Worm (Caenorhabditis elegans): ENCODE measurements around the gene tag-196.
"Not testable (repeated sequence)": the region's sequence is repeated elsewhere in the genome, so short reads cannot be mapped to it uniquely, and the experiment has no call there.

The tag-196 gene

DNA sequence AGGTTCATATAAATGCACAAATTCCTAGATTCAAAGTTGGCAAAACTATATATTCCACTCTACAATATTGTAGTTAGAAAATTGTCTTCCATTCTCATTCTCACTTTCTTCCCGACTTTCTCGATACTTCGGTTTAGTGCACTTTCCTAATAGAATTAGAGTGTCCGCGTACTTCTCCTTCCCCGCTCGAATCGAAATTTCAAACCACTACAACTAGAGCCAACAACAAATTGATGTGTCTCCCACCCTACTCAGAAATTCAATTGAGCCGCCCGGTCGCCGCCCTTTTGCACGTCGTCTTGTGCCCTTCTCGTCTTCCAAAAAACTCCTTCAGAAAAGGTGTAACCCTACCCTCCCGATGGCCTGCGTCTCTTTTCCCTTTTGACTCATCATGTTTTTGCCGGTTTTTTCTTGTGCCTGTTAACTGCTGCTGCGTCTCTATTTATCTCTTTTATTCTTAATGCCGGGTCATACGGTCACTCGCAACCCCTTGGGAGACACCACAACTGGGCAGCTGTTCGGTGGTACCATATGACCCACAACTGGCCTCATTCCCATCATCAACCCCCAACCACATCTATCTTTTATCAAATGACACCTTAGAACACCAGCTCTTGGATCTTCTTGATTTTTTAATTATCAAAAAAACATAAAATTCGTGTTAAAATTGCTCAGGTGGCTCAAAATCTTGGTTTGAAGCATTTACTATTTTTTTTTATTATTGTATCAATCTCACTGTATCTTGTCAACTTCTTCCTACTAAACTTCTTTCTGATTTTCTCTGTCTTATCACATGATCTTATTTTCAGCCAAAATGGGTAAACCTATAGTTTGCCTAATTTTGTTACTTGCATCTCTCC lies at the start of gene tag-196:
Gene tag-196 (plus strand): TSS at position 810 of the 860 bp plus-strand sequence.
- no peak for TF ChIP-seq W03F9.2 (tag; optimal IDR thresholded peaks at IDR 0.05)
- TF ChIP-seq dao-5 (tag; optimal IDR thresholded peaks at IDR 0.05) = no peak
- TF ChIP-seq him-1 (tag; optimal IDR thresholded peaks at IDR 0.05) = no peak

DNA sequence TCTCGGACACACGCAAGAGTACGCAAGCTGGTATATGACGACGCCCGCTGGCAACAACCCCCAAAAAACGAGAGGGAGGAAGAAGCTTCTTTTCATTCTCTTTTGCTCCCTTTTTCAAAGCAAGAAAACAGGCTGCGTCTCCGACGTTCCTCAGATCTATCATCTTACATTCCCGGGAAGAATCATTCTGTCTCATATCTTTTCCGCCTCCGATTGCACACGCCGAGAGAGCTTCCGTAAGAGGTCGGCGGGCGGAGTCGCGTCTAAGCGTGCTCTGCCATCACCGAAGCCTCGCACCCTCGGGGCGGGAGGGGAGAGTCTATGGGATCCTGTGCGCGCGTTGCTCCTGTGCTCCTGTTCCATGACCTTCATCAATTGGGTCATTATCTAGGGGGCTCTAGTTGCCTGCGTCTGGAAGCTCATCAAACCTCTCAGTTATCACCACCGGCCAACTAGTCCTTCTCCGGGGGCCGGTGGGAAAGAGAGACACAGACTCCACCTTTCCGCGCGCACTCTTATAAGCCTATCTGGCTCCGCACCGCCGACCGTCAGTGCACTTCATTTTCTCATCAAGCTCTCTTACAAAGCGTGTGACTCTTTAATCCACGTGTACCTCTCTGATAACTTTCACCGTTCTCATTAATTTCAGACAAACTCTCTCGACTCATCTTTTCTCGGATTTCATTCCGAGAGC lies 49.0 kb upstream of the tag-196 start, which contains the start of the genes slc-17.8 and asns-1:
Gene slc-17.8 (minus strand): TSS at position 51 of the 694 bp plus-strand sequence.
Gene asns-1 (plus strand): TSS at position 644 of the 694 bp plus-strand sequence.
- TF ChIP-seq W03F9.2 (tag; optimal IDR thresholded peaks at IDR 0.05) = no peak
- TF ChIP-seq him-1 (tag; optimal IDR thresholded peaks at IDR 0.05) = no peak
- no peak for TF ChIP-seq dao-5 (tag; optimal IDR thresholded peaks at IDR 0.05)

- TF ChIP-seq him-1 (tag; optimal IDR thresholded peaks at IDR 0.05) = no peak
- TF ChIP-seq dao-5 (tag; optimal IDR thresholded peaks at IDR 0.05) = no peak
- TF ChIP-seq W03F9.2 (tag; optimal IDR thresholded peaks at IDR 0.05) = no peak
Observed at ce11 chrV:8548989-8549388, 45.7 kb upstream of the tag-196 start, which contains the start of gene stdh-4. Gene stdh-4 (plus strand): TSS chrV:8549289.

ce11 chrV:8552460-8552859 lies 42.3 kb upstream of the tag-196 start, which contains the start of gene acr-15:
Gene acr-15 (plus strand): TSS chrV:8552695.
- no peak for TF ChIP-seq him-1 (tag; optimal IDR thresholded peaks at IDR 0.05)
- no peak for TF ChIP-seq dao-5 (tag; optimal IDR thresholded peaks at IDR 0.05)
- TF ChIP-seq W03F9.2 (tag; optimal IDR thresholded peaks at IDR 0.05) = no peak

- TF ChIP-seq W03F9.2 (tag; optimal IDR thresholded peaks at IDR 0.05) = no peak
- TF ChIP-seq him-1 (tag; optimal IDR thresholded peaks at IDR 0.05) = no peak
- no peak for TF ChIP-seq dao-5 (tag; optimal IDR thresholded peaks at IDR 0.05)
Observed at ce11 chrV:8555955-8556354, 38.8 kb upstream of the tag-196 start.

DNA sequence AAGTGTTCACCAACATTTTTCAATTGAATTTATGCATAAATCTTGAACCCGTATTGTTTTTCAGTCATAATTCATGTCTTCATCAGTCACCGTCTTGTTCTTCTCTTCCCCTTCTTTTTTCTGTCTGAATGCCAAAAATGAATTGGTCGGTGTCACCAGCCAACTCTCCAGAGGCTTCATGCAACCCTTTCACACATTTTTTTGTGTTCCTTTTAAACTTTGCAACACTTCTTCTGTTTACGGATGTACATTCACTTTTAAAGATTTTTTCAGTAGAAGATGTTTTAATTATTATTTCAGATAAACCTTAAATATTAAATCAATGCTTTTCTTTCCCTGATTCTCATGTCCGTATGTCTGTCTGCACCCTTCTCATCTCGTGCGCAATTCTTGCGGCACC lies 33.8 kb upstream of the tag-196 start, which contains the start of gene acr-16:
Gene acr-16 (plus strand): TSS at position 301 of the 400 bp plus-strand sequence.
- TF ChIP-seq him-1 (tag; optimal IDR thresholded peaks at IDR 0.05) (no peak), W03F9.2 (tag; optimal IDR thresholded peaks at IDR 0.05) (no peak), dao-5 (tag; optimal IDR thresholded peaks at IDR 0.05) (no peak)

- TF ChIP-seq W03F9.2 (tag; optimal IDR thresholded peaks at IDR 0.05) (no peak), him-1 (tag; optimal IDR thresholded peaks at IDR 0.05) (no peak), dao-5 (tag; optimal IDR thresholded peaks at IDR 0.05) (no peak)
Observed at ce11 chrV:8565075-8565474, 29.6 kb upstream of the tag-196 start, which contains the start of gene F25G6.8. Gene F25G6.8 (minus strand): TSS chrV:8565175.

- TF ChIP-seq dao-5 (tag; optimal IDR thresholded peaks at IDR 0.05) = no peak
- TF ChIP-seq W03F9.2 (tag; optimal IDR thresholded peaks at IDR 0.05) = no peak
- no peak for TF ChIP-seq him-1 (tag; optimal IDR thresholded peaks at IDR 0.05)
Observed at ce11 chrV:8569172-8569571, 25.5 kb upstream of the tag-196 start.

DNA sequence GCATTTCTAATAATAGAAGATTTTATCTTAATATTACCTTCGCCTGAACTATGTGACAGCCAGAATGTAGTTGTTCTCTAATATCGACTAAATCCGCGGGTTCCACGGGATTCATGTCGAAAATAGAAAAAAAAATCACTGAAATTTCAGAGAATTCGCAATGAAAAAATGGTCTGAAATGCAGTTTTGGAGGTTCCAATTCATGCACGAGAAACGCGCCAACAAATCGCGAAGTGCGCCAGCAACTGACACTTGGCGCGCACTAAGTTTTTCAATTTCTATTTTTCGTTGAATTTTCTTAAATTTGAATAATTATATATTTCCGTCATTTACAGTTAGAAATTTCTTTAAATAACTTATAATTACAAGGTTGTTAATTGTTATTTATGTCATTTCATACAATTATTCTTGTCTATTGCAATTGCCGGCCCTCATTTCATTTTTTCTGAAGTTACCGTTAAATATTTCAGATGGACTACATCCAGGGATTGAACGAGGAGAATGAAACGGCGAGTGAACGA lies 24.8 kb upstream of the tag-196 start, which contains the start of the genes F25G6.9 and symk-1:
Gene F25G6.9 (minus strand): TSS at position 160 of the 521 bp plus-strand sequence.
Gene symk-1 (plus strand): TSS at position 471 of the 521 bp plus-strand sequence.
- TF ChIP-seq him-1 (tag; optimal IDR thresholded peaks at IDR 0.05) (no peak), dao-5 (tag; optimal IDR thresholded peaks at IDR 0.05) (no peak), W03F9.2 (tag; optimal IDR thresholded peaks at IDR 0.05) (peak; percentile 70)

ce11 chrV:8574762-8575161 lies 20.0 kb upstream of the tag-196 start, which contains the start of gene F25G6.1:
Gene F25G6.1 (plus strand): TSS chrV:8575062.
- TF ChIP-seq W03F9.2, dao-5, him-1 (tag; optimal IDR thresholded peaks at IDR 0.05): not testable (repeated sequence)

ce11 chrV:8580961-8581360 lies 13.8 kb upstream of the tag-196 start, which contains the start of gene C10B5.1:
Gene C10B5.1 (plus strand): TSS chrV:8581261.
- TF ChIP-seq W03F9.2 (tag; optimal IDR thresholded peaks at IDR 0.05) (no peak), dao-5 (tag; optimal IDR thresholded peaks at IDR 0.05) (no peak), him-1 (tag; optimal IDR thresholded peaks at IDR 0.05) (no peak)

DNA sequence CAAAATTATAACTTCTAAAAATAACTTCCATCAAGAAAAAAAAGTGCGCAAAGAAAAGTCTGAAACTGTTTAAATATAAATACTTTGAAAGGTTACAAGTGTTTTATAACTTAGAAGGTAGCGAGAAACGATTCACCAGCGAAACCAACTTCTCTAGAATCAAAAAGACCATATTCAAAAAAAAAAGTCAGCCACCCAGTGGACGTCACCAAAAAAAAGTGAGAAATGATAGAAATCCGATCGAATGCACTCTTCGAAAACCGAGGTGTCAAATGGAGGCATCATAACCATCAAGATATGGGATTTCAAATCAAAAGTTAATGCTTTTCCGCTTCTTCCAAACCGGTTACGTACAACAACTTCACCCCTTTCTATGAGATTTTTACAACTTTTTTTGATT lies 8.2 kb upstream of the tag-196 start:
- TF ChIP-seq dao-5 (tag; optimal IDR thresholded peaks at IDR 0.05) (no peak), him-1 (tag; optimal IDR thresholded peaks at IDR 0.05) (no peak), W03F9.2 (tag; optimal IDR thresholded peaks at IDR 0.05) (no peak)

ce11 chrV:8586920-8587319 lies 7.8 kb upstream of the tag-196 start:
- TF ChIP-seq W03F9.2 (tag; optimal IDR thresholded peaks at IDR 0.05) (no peak), dao-5 (tag; optimal IDR thresholded peaks at IDR 0.05) (no peak), him-1 (tag; optimal IDR thresholded peaks at IDR 0.05) (no peak)
